Fruit fly (Drosophila melanogaster) whole organism: ENCODE data around the gene CG11980.

Source experiments
- CG8478 ChIP-seq: fragments of >200 bp; optimal IDR thresholded peaks from 2 replicates; lab custom pipeline; 2018; ENCODE audit warnings: inconsistent platforms
- Dll ChIP-seq: fragments of >200 bp; optimal IDR thresholded peaks from 2 replicates; lab custom pipeline; 2017
- EcR ChIP-seq, 2 experiments: fragments of >200 bp; optimal IDR thresholded peaks; 2 replicates each; lab custom pipeline; 2017; ENCODE audit warnings: missing biosample characterization in 2 of 2, missing genetic modification characterization in 2 of 2, missing genetic modification reagents in 2 of 2
- pan ChIP-seq: fragments of >200 bp; optimal IDR thresholded peaks from 2 replicates; lab custom pipeline; 2017
- psq ChIP-seq: fragments of >200 bp; optimal IDR thresholded peaks from 2 replicates; lab custom pipeline; 2017

DNA sequence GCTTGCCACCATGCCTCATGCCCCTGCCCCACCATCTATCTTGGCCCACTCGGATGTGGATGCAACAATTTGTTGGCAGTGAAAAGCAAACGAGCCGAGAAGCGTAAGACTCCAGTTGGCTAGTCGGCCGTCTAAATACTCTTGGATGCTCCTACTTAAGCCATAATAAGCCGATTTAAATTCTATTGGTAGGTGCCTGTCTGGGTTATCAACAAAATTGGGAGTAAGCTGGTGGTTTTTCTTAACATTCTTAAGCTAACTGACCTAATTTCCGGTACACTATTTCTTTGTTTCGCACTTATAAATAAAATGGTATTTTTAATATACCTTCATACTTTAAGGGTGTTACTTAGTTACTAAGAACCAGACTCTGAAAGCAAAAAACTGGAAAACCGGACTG lies 46.1 kb upstream of the CG11980 start:
- TF ChIP-seq EcR (GFP tag; optimal IDR thresholded peaks at IDR 0.05; lab: Kevin White, UChicago), result no peak
- no peak for TF ChIP-seq psq (lab: Kevin White, UChicago)
- TF ChIP-seq CG8478 (lab: Kevin White, UChicago), result no peak
- TF ChIP-seq Dll (lab: Kevin White, UChicago), result no peak
- TF ChIP-seq pan (lab: Kevin White, UChicago), result no peak
